Worm (Caenorhabditis elegans) whole organism, early embryonic: ENCODE results near the gene C52E2.2.

Source experiments
- B0310.2 ChIP-seq: sonication (generic microtip); optimal IDR thresholded peaks from 2 replicates; lab custom pipeline; 2016; ENCODE audit warnings: mild to moderate bottlenecking, missing genetic modification characterization, missing compliant biosample characterization
- F13C5.2 ChIP-seq: sonication (generic microtip); optimal IDR thresholded peaks from 2 replicates; lab custom pipeline; 2017; ENCODE audit warnings: mild to moderate bottlenecking, missing genetic modification characterization, inconsistent platforms, missing compliant biosample characterization
- aly-1 ChIP-seq: sonication (generic microtip); optimal IDR thresholded peaks from 2 replicates; lab custom pipeline; 2016; ENCODE audit warnings: missing genetic modification characterization, missing compliant biosample characterization
- ama-1 ChIP-seq: fragments of 150-350 bp; optimal IDR thresholded peaks from 2 replicates; lab custom pipeline; 2014
- ceh-13 ChIP-seq: fragments of 200-800 bp; sonication (Bioruptor generic); optimal IDR thresholded peaks from 2 replicates; lab custom pipeline; 2018; ENCODE audit warnings: mild to moderate bottlenecking, missing genetic modification characterization, missing compliant biosample characterization
- ceh-36 ChIP-seq: sonication (generic microtip); optimal IDR thresholded peaks from 2 replicates; lab custom pipeline; 2016; ENCODE audit warnings: missing genetic modification characterization, inconsistent platforms, missing compliant biosample characterization
- ets-7 ChIP-seq: sonication (generic microtip); optimal IDR thresholded peaks from 2 replicates; lab custom pipeline; 2016; ENCODE audit warnings: missing genotype, missing genetic modification characterization, missing compliant biosample characterization
- flt-1 ChIP-seq: fragments of 200-800 bp; sonication (Bioruptor generic); IDR thresholded peaks from 2 replicates; pipeline ENCODE4 v1.3.6; 2022; ENCODE audit warnings: missing genetic modification characterization, missing compliant biosample characterization
- hmbx-1 ChIP-seq: sonication (generic microtip); optimal IDR thresholded peaks from 2 replicates; lab custom pipeline; 2016; ENCODE audit warnings: mild to moderate bottlenecking, missing genetic modification characterization, missing compliant biosample characterization
- hmg-4 ChIP-seq: fragments of 200-800 bp; sonication (Bioruptor generic); optimal IDR thresholded peaks from 2 replicates; lab custom pipeline; 2018; ENCODE audit warnings: mild to moderate bottlenecking, missing genetic modification characterization, missing compliant biosample characterization
- hnd-1 ChIP-seq: sonication (generic microtip); optimal IDR thresholded peaks from 2 replicates; lab custom pipeline; 2016; ENCODE audit warnings: missing genetic modification characterization, missing compliant biosample characterization
- pes-1 ChIP-seq: fragments of 200-800 bp; sonication (Bioruptor generic); IDR thresholded peaks from 2 replicates; pipeline ENCODE4 v1.3.6; 2022; ENCODE audit warnings: missing genetic modification reagents, missing genetic modification characterization, missing compliant biosample characterization
- scrt-1 ChIP-seq: fragments of 200-800 bp; sonication (Bioruptor generic); IDR thresholded peaks from 2 replicates; pipeline ENCODE4 v1.3.6; 2022; ENCODE audit warnings: missing genetic modification characterization, missing compliant biosample characterization
- sea-1 ChIP-seq: fragments of 200-800 bp; sonication (Bioruptor generic); conservative IDR thresholded peaks from 2 replicates; pipeline ENCODE4 v1.3.6; 2022; ENCODE audit warnings: missing genetic modification characterization, missing compliant biosample characterization
- tbx-11 ChIP-seq: fragments of 200-800 bp; sonication (Bioruptor generic); IDR thresholded peaks from 2 replicates; pipeline ENCODE4 v1.3.6; 2022; ENCODE audit warnings: missing genetic modification characterization, missing compliant biosample characterization
- tbx-37 ChIP-seq: fragments of 200-800 bp; sonication (Bioruptor generic); conservative IDR thresholded peaks from 2 replicates; pipeline ENCODE4 v1.3.6; 2022; ENCODE audit warnings: missing genetic modification reagents, missing genetic modification characterization, missing compliant biosample characterization
- tra-4 ChIP-seq: sonication (generic microtip); optimal IDR thresholded peaks from 2 replicates; lab custom pipeline; 2017; ENCODE audit warnings: missing genetic modification characterization, missing compliant biosample characterization

C52E2.2 gene

DNA sequence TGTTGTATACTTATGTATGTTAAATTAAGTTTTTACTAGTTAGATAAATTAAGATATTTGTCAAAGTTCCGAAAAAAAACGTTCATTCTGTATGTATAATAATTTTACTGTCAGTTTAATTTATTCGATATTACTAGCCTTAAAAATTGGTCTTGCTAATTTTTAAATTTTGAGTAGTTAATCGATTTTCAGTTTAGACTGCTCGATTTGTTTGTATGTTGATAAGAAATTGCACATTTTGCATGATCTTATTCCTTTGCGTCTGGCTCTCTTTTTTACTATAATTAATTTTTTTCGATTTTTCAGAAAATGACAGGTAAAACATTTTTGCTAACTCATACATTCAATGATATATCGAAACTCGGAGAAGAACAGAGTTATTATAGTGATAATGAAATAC, 47.3 kb downstream of the C52E2.2 start, which contains the start of gene math-24:
Gene math-24 (plus strand): TSS at position 301 of the 400 bp plus-strand sequence.
- TF ChIP-seq F13C5.2 (tag; lab: Kevin White, UChicago) (no peak), scrt-1 (GFP tag; lab: Robert Waterston, UW) (no peak), sea-1 (GFP tag; lab: Robert Waterston, UW) (no peak), ceh-36 (tag; lab: Kevin White, UChicago) (no peak), hmg-4 (GFP tag; lab: Kevin White, UChicago) (no peak), flt-1 (GFP tag; lab: Robert Waterston, UW) (no peak), ama-1 (lab: Kevin White, UChicago) (no peak), pes-1 (no peak)

DNA sequence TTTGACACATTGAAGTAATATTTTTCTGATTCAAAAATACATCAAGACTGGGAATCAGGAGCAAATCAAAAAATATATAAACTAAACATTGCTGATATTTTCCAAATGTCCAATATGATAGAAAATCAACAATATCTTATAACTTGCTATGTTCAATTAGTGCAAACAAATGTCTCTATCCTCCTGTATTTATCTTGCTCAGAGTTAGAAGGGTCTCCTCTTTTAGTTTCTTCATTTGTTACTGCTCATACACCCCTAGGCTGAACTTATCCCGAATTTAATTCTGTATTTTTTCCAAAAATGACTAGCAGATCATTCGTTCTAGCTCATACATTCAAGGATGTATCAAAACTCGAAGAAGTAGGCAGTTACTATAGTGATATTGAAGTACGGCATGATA, 49.4 kb downstream of the C52E2.2 start, which contains the start of gene math-23:
Gene math-23 (plus strand): TSS at position 301 of the 400 bp plus-strand sequence.
- no peak for TF ChIP-seq B0310.2 (tag; lab: Kevin White, UChicago)
- TF ChIP-seq hmbx-1 (tag; lab: Kevin White, UChicago): no peak
- TF ChIP-seq tra-4: no peak
- no peak for TF ChIP-seq hmg-4 (GFP tag; lab: Kevin White, UChicago)
- no peak for TF ChIP-seq scrt-1 (GFP tag; lab: Robert Waterston, UW)
- TF ChIP-seq tbx-37 (GFP tag; lab: Robert Waterston, UW): no peak
- TF ChIP-seq hnd-1 (tag; lab: Kevin White, UChicago): no peak
- no peak for TF ChIP-seq flt-1 (GFP tag; lab: Robert Waterston, UW)
- no peak for TF ChIP-seq aly-1 (tag; lab: Kevin White, UChicago)
- TF ChIP-seq tbx-11 (GFP tag; lab: Robert Waterston, UW): no peak
- no peak for TF ChIP-seq ceh-13 (GFP tag; lab: Kevin White, UChicago)
- no peak for TF ChIP-seq ets-7 (tag; lab: Kevin White, UChicago)
- TF ChIP-seq F13C5.2 (tag; lab: Kevin White, UChicago): no peak
- TF ChIP-seq sea-1 (GFP tag; lab: Robert Waterston, UW): no peak
- no peak for TF ChIP-seq pes-1
- no peak for TF ChIP-seq ama-1 (lab: Kevin White, UChicago)
